Worm (Caenorhabditis elegans): ENCODE measurements around the gene F46H5.2.

DNA sequence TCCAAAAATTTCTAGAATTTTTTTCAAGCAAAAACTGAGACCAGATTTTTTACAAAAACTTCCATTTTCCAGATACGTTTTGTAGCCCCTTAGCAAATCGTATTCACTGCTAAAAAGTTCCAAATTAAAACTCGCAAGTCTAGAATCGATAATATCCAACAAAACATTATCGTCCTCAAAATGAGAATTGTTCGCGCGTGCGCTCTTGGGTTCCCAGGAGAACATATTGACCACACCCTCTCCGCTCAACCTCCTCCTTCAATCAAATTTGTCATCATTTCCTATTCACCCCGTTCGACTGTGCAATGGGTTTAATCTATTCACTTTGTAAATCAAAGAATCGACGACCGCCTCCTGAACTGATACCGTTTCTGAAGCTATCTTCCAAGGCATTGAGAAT, 46.4 kb downstream of the F46H5.2 start:
- TF ChIP-seq F23B12.7 (tag; optimal IDR thresholded peaks at IDR 0.05; ENCODE audit: insufficient read depth) (no peak), rpc-1 (optimal IDR thresholded peaks at IDR 0.05) (no peak), rpc-1 (tag; optimal IDR thresholded peaks at IDR 0.05) (no peak), dox-1 (GFP tag; IDR thresholded peaks at IDR 0.05) (no peak), hmg-20 (GFP tag; IDR thresholded peaks at IDR 0.05) (no peak), snpc-4 (GFP tag; optimal IDR thresholded peaks at IDR 0.05) (no peak), snpc-4 (tag; optimal IDR thresholded peaks at IDR 0.05) (no peak), somi-1 (GFP tag; optimal IDR thresholded peaks at IDR 0.05) (no peak), nhr-27 (tag; optimal IDR thresholded peaks at IDR 0.05) (no peak), snpc-1.3 (tag; optimal IDR thresholded peaks at IDR 0.05; ENCODE audit: insufficient read depth) (no peak), efl-1 (GFP tag; optimal IDR thresholded peaks at IDR 0.05) (no peak), nfya-2 (GFP tag; IDR thresholded peaks at IDR 0.05) (no peak), athp-1 (tag; optimal IDR thresholded peaks at IDR 0.05) (no peak), B0261.1 (tag; optimal IDR thresholded peaks at IDR 0.05) (no peak), rec-8 (tag; optimal IDR thresholded peaks at IDR 0.05) (no peak), unc-62 (GFP tag; optimal IDR thresholded peaks at IDR 0.05) (no peak)

All from whole organism, young adult.